Worm (Caenorhabditis elegans) whole organism, L3 larva: ENCODE measurements around the gene str-33.

Experiments
- aly-2 ChIP-seq: fragments of 150-350 bp; optimal IDR thresholded peaks from 2 replicates; lab custom pipeline; 2014; ENCODE audit warnings: missing biosample characterization, missing genetic modification characterization
- ceh-28 ChIP-seq: fragments of 150-350 bp; optimal IDR thresholded peaks from 2 replicates; lab custom pipeline; 2014; ENCODE audit warnings: missing biosample characterization, missing genetic modification reagents, missing genetic modification characterization
- daf-12 ChIP-seq: fragments of 150-350 bp; optimal IDR thresholded peaks from 2 replicates; lab custom pipeline; 2014; ENCODE audit warnings: missing biosample characterization, missing genetic modification reagents, missing genetic modification characterization
- egl-27 ChIP-seq: sonication (generic microtip); optimal IDR thresholded peaks from 4 replicates; lab custom pipeline; 2017; ENCODE audit warnings: missing biosample characterization, missing genetic modification reagents, missing genetic modification characterization
- egl-5 ChIP-seq: fragments of 150-350 bp; optimal IDR thresholded peaks from 2 replicates; lab custom pipeline; 2017; ENCODE audit warnings: missing biosample characterization, missing genetic modification reagents, missing genetic modification characterization, inconsistent platforms
- elt-1 ChIP-seq: fragments of 150-350 bp; optimal IDR thresholded peaks from 2 replicates; lab custom pipeline; 2014; ENCODE audit warnings: missing biosample characterization, missing genetic modification characterization
- elt-2 ChIP-seq: sonication (generic microtip); optimal IDR thresholded peaks from 2 replicates; lab custom pipeline; 2016; ENCODE audit warnings: missing genetic modification reagents, mild to moderate bottlenecking, missing genetic modification characterization, missing compliant biosample characterization
- elt-3 ChIP-seq, 3 experiments: fragments of 150-350 bp in 1 of 3; sonication (generic microtip) in 2 of 3; optimal IDR thresholded peaks; 2 replicates in 2 of 3; 4 replicates in 1 of 3; lab custom pipeline; 2014 to 2017; ENCODE audit warnings: missing biosample characterization in 3 of 3, missing genetic modification characterization in 3 of 3
- eor-1 ChIP-seq, 2 experiments: fragments of 150-350 bp; optimal IDR thresholded peaks; 2 replicates each; lab custom pipeline; 2014 to 2018; ENCODE audit warnings: missing biosample characterization in 2 of 2, missing genetic modification characterization in 2 of 2
- fkh-2 ChIP-seq: fragments of 150-350 bp; optimal IDR thresholded peaks from 2 replicates; lab custom pipeline; 2014; ENCODE audit warnings: missing biosample characterization, missing genetic modification reagents, missing genetic modification characterization
- fos-1 ChIP-seq: fragments of 150-350 bp; optimal IDR thresholded peaks from 2 replicates; lab custom pipeline; 2014; ENCODE audit warnings: missing biosample characterization, missing genetic modification characterization
- hmg-11 ChIP-seq: sonication (generic microtip); optimal IDR thresholded peaks from 2 replicates; lab custom pipeline; 2016; ENCODE audit warnings: missing genetic modification characterization, missing compliant biosample characterization
- jun-1 ChIP-seq: fragments of 150-350 bp; optimal IDR thresholded peaks from 2 replicates; lab custom pipeline; 2014; ENCODE audit warnings: missing biosample characterization, missing genetic modification reagents, missing genetic modification characterization
- lin-15B ChIP-seq: fragments of 150-350 bp; optimal IDR thresholded peaks from 2 replicates; lab custom pipeline; 2014; ENCODE audit warnings: missing biosample characterization, missing genetic modification characterization
- lin-39 ChIP-seq: fragments of 150-350 bp; optimal IDR thresholded peaks from 2 replicates; lab custom pipeline; 2018; ENCODE audit warnings: missing biosample characterization, missing genetic modification reagents, missing genetic modification characterization
- mdl-1 ChIP-seq: fragments of 150-350 bp; optimal IDR thresholded peaks from 2 replicates; lab custom pipeline; 2014; ENCODE audit warnings: missing biosample characterization, missing genetic modification characterization
- mml-1 ChIP-seq: fragments of 150-350 bp; sonication (generic microtip); optimal IDR thresholded peaks from 3 replicates; lab custom pipeline; 2014; ENCODE audit warnings: missing biosample characterization, missing genetic modification characterization
- nfya-1 ChIP-seq: sonication (generic microtip); optimal IDR thresholded peaks from 2 replicates; lab custom pipeline; 2017; ENCODE audit warnings: missing genetic modification characterization, mild to moderate bottlenecking, missing compliant biosample characterization, antibody characterized with exemption, moderate library complexity; ENCODE audit not compliant: insufficient read depth
- nhr-11 ChIP-seq: fragments of 150-350 bp; optimal IDR thresholded peaks from 2 replicates; lab custom pipeline; 2014; ENCODE audit warnings: missing biosample characterization, missing genetic modification characterization
- nhr-12 ChIP-seq: fragments of 150-350 bp; optimal IDR thresholded peaks from 2 replicates; lab custom pipeline; 2014; ENCODE audit warnings: missing biosample characterization, missing genetic modification characterization
- nhr-23 ChIP-seq: fragments of 150-350 bp; optimal IDR thresholded peaks from 2 replicates; lab custom pipeline; 2014; ENCODE audit warnings: missing biosample characterization, missing genetic modification reagents, missing genetic modification characterization
- nhr-237 ChIP-seq: fragments of 150-350 bp; optimal IDR thresholded peaks from 2 replicates; lab custom pipeline; 2014; ENCODE audit warnings: missing biosample characterization, missing genetic modification characterization
- nhr-25 ChIP-seq: sonication (generic microtip); optimal IDR thresholded peaks from 2 replicates; lab custom pipeline; 2017; ENCODE audit warnings: missing biosample characterization, missing genetic modification characterization
- nhr-28 ChIP-seq: fragments of 150-350 bp; optimal IDR thresholded peaks from 2 replicates; lab custom pipeline; 2014; ENCODE audit warnings: missing biosample characterization, missing genetic modification characterization
- nhr-67 ChIP-seq: fragments of 150-350 bp; optimal IDR thresholded peaks from 2 replicates; lab custom pipeline; 2014; ENCODE audit warnings: missing biosample characterization, missing genetic modification characterization
- nhr-76 ChIP-seq: fragments of 150-350 bp; sonication (generic microtip); optimal IDR thresholded peaks from 5 replicates; lab custom pipeline; 2014; ENCODE audit warnings: missing biosample characterization, missing genetic modification characterization
- nhr-77 ChIP-seq: fragments of 150-350 bp; optimal IDR thresholded peaks from 2 replicates; lab custom pipeline; 2014; ENCODE audit warnings: missing biosample characterization, missing genetic modification characterization
- pha-4 ChIP-seq: fragments of 150-350 bp; optimal IDR thresholded peaks from 2 replicates; lab custom pipeline; 2014; ENCODE audit warnings: missing biosample characterization, missing genetic modification reagents, missing genetic modification characterization
- pqm-1 ChIP-seq: fragments of 150-350 bp; optimal IDR thresholded peaks from 2 replicates; lab custom pipeline; 2017; ENCODE audit warnings: missing biosample characterization, missing genetic modification characterization, inconsistent platforms
- sea-2 ChIP-seq: fragments of 150-350 bp; sonication (generic microtip); optimal IDR thresholded peaks from 4 replicates; lab custom pipeline; 2014; ENCODE audit warnings: missing biosample characterization, missing genetic modification reagents, missing genetic modification characterization
- skn-1 ChIP-seq: fragments of 150-350 bp; optimal IDR thresholded peaks from 2 replicates; lab custom pipeline; 2014; ENCODE audit warnings: missing biosample characterization, missing genetic modification characterization
- snpc-4 ChIP-seq: fragments of 150-350 bp; optimal IDR thresholded peaks from 2 replicates; lab custom pipeline; 2014; ENCODE audit warnings: missing biosample characterization, missing genetic modification characterization
- tbx-2 ChIP-seq: sonication (generic microtip); optimal IDR thresholded peaks from 2 replicates; lab custom pipeline; 2016; ENCODE audit warnings: mild to moderate bottlenecking, missing genetic modification characterization, missing compliant biosample characterization
- ztf-11 ChIP-seq: fragments of 150-350 bp; optimal IDR thresholded peaks from 2 replicates; lab custom pipeline; 2014; ENCODE audit warnings: missing biosample characterization, missing genetic modification characterization
- ztf-4 ChIP-seq: fragments of 150-350 bp; optimal IDR thresholded peaks from 2 replicates; lab custom pipeline; 2014; ENCODE audit warnings: missing biosample characterization, missing genetic modification characterization

str-33 gene

ce11 chrV:2690478-2690877, 37.9 kb upstream of the str-33 start:
- TF ChIP-seq aly-2 (no peak), elt-1 (tag; lab: Kevin White, UChicago) (no peak), nhr-11 (tag; lab: Kevin White, UChicago) (no peak), fos-1 (tag; lab: Kevin White, UChicago) (no peak), eor-1 (tag; optimal IDR thresholded peaks at IDR 0.05; lab: Kevin White, UChicago) (no peak)

- no peak for TF ChIP-seq nhr-77 (tag; lab: Kevin White, UChicago)
Measured at ce11 chrV:2690948-2691347, 37.4 kb upstream of the str-33 start.

DNA sequence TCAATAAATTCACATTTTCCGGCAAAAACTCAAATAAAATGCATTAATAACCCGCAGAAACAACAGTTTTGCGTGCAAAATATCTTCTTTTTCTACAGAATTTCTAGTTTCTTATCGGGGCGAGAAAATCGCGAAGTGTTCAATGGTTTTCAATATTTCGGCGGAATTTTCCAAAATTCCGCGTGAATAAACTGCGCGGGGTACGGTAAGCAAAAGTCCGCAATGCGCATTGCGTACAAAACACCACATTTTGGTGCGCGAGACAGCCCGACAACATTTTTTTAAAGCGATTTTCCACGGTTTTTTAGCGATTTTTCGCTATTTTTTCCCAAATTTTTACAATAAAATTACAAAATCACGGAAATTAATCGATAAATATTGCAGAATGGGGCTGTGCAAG, 33.9 kb upstream of the str-33 start, which contains the start of gene Y45G12B.2:
Gene Y45G12B.2, plus strand, starts transcription at position 383 of the 400 bp plus-strand sequence.
- peak; percentile 71 for TF ChIP-seq lin-15B
- peak; percentile 58 for TF ChIP-seq nhr-23 (tag; lab: Kevin White, UChicago)
- no peak for TF ChIP-seq lin-39 (tag; lab: Kevin White, UChicago)
- no peak for TF ChIP-seq nhr-237 (tag; lab: Kevin White, UChicago)
- TF ChIP-seq elt-2 = peak; percentile 47
- TF ChIP-seq tbx-2 (tag; lab: Kevin White, UChicago) = no peak
- TF ChIP-seq nhr-25 = peak; percentile 38
- TF ChIP-seq fos-1 (tag; lab: Kevin White, UChicago) = no peak
- TF ChIP-seq hmg-11 = peak; percentile 67
- peak; percentile 31 for TF ChIP-seq ceh-28 (tag; lab: Kevin White, UChicago)
- TF ChIP-seq mdl-1 (tag; lab: Kevin White, UChicago) = no peak
- TF ChIP-seq ztf-4 (tag; lab: Kevin White, UChicago) = no peak
- no peak for TF ChIP-seq egl-27
- TF ChIP-seq pqm-1 = peak; percentile 58
- peak; percentile 8 for TF ChIP-seq snpc-4 (tag; lab: Kevin White, UChicago)
- TF ChIP-seq ztf-11 (tag; lab: Kevin White, UChicago) = no peak
- TF ChIP-seq pha-4 = peak; percentile 77
- no peak for TF ChIP-seq nhr-77 (tag; lab: Kevin White, UChicago)
- TF ChIP-seq jun-1 (tag; lab: Kevin White, UChicago) = peak; percentile 17
- no peak for TF ChIP-seq skn-1
- no peak for TF ChIP-seq mml-1 (tag; lab: Kevin White, UChicago)
- peak; percentile 90 for TF ChIP-seq nfya-1 (tag; lab: Kevin White, UChicago)
- peak; percentile 17 for TF ChIP-seq sea-2 (GFP tag; lab: Kevin White, UChicago)
- TF ChIP-seq elt-1 (tag; lab: Kevin White, UChicago) = no peak
- no peak for TF ChIP-seq nhr-11 (tag; lab: Kevin White, UChicago)
- TF ChIP-seq nhr-67 (tag; lab: Kevin White, UChicago) = no peak

DNA sequence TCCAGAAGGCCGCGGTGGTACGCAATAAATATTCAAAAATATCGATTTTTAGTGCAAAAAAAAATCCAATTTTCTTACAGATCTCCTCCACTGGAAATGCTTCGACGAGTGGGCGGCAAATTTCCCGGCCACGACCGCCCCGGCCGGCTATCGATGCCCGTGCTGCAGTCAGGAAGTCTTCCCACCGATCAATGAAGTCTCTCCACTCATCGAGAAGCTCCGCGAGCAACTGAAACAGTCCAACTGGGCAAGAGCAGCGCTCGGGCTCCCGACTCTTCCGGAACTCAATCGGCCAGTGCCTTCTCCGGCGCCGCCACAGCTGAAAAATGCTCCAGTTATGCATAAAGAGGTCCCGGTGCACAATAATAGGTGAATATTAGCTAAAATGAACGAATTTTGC, 32.4 kb upstream of the str-33 start, which contains the start of gene Y45G12B.3:
Gene Y45G12B.3, minus strand, starts transcription at position 320 of the 400 bp plus-strand sequence.
- TF ChIP-seq nhr-12 (tag; lab: Kevin White, UChicago) = no peak
- TF ChIP-seq tbx-2 (tag; lab: Kevin White, UChicago) = no peak
- TF ChIP-seq egl-27 = no peak
- TF ChIP-seq nhr-76 (tag; lab: Kevin White, UChicago) = no peak
- no peak for TF ChIP-seq aly-2
- TF ChIP-seq mdl-1 (tag; lab: Kevin White, UChicago) = no peak
- no peak for TF ChIP-seq egl-5
- no peak for TF ChIP-seq nhr-67 (tag; lab: Kevin White, UChicago)
- TF ChIP-seq lin-15B = no peak
- TF ChIP-seq elt-1 (tag; lab: Kevin White, UChicago) = no peak
- TF ChIP-seq elt-2 = no peak
- no peak for TF ChIP-seq nhr-28 (tag; lab: Kevin White, UChicago)
- TF ChIP-seq nhr-23 (tag; lab: Kevin White, UChicago) = no peak
- no peak for TF ChIP-seq pha-4
- no peak for TF ChIP-seq pqm-1
- TF ChIP-seq ztf-11 (tag; lab: Kevin White, UChicago) = no peak
- no peak for TF ChIP-seq fkh-2
- TF ChIP-seq daf-12 (tag; lab: Kevin White, UChicago) = no peak
- no peak for TF ChIP-seq mml-1 (tag; lab: Kevin White, UChicago)

- TF ChIP-seq elt-3 (tag; optimal IDR thresholded peaks at IDR 0.05; lab: Kevin White, UChicago) = no peak
Measured at ce11 chrV:2697693-2698092, 30.6 kb upstream of the str-33 start.
